Fruit fly (Drosophila melanogaster) whole organism, prepupa: ENCODE results near the gene Muc68E.

ENCODE experiments used
- Blimp-1 ChIP-seq: fragments of 200-800 bp; sonication (Bioruptor generic); optimal IDR thresholded peaks from 3 replicates; lab custom pipeline; 2017; ENCODE audit warnings: missing biosample characterization, missing genetic modification characterization, mild to moderate bottlenecking, moderate library complexity, missing genetic modification reagents
- CG10631 ChIP-seq: fragments of 200-800 bp; sonication (Bioruptor generic); optimal IDR thresholded peaks from 2 replicates; lab custom pipeline; 2016; ENCODE audit warnings: missing biosample characterization, missing genetic modification characterization
- CG11294 ChIP-seq: fragments of 200-800 bp; sonication (Bioruptor generic); IDR thresholded peaks from 2 replicates; pipeline ENCODE4 v1.3.6; 2022; ENCODE audit warnings: missing biosample characterization, missing genetic modification characterization
- CG11762 ChIP-seq: fragments of 200-800 bp; sonication (Bioruptor generic); optimal IDR thresholded peaks from 3 replicates; lab custom pipeline; 2016; ENCODE audit warnings: missing biosample characterization, missing genetic modification characterization; ENCODE audit not compliant: insufficient read depth
- CG15336 ChIP-seq: fragments of 200-800 bp; sonication (Bioruptor generic); IDR thresholded peaks from 2 replicates; pipeline ENCODE4 v1.3.6; 2022; ENCODE audit warnings: missing biosample characterization, missing genetic modification characterization
- CG16779 ChIP-seq: fragments of 200-800 bp; sonication (Bioruptor generic); optimal IDR thresholded peaks from 3 replicates; lab custom pipeline; 2017; ENCODE audit warnings: missing biosample characterization, mild to moderate bottlenecking, missing genetic modification characterization
- CG3032 ChIP-seq: fragments of 200-800 bp; optimal IDR thresholded peaks from 2 replicates; lab custom pipeline; 2019; ENCODE audit warnings: missing biosample characterization, mild to moderate bottlenecking, missing genetic modification characterization, moderate library complexity
- CG31627 ChIP-seq: fragments of 200-800 bp; sonication (Bioruptor generic); optimal IDR thresholded peaks from 3 replicates; lab custom pipeline; 2016; ENCODE audit warnings: missing biosample characterization, missing genetic modification characterization
- CG32006 ChIP-seq: fragments of 200-800 bp; sonication (Bioruptor generic); optimal IDR thresholded peaks from 3 replicates; lab custom pipeline; 2017; ENCODE audit warnings: missing biosample characterization, mild to moderate bottlenecking, missing genetic modification characterization
- CG34406 ChIP-seq: fragments of 200-800 bp; sonication (Bioruptor generic); optimal IDR thresholded peaks from 3 replicates; lab custom pipeline; 2016; ENCODE audit warnings: missing biosample characterization, missing genetic modification characterization
- CG3919 ChIP-seq: fragments of 200-800 bp; sonication (Bioruptor generic); optimal IDR thresholded peaks from 3 replicates; lab custom pipeline; 2016; ENCODE audit warnings: missing biosample characterization, missing genetic modification characterization
- CG4318 ChIP-seq: fragments of 200-800 bp; sonication (Bioruptor generic); optimal IDR thresholded peaks from 3 replicates; lab custom pipeline; 2017; ENCODE audit warnings: missing biosample characterization, mild to moderate bottlenecking, missing genetic modification characterization
- CG6276 ChIP-seq: fragments of 200-800 bp; sonication (Bioruptor generic); optimal IDR thresholded peaks from 2 replicates; lab custom pipeline; 2017; ENCODE audit warnings: missing biosample characterization, mild to moderate bottlenecking, missing genetic modification characterization
- CG6792 ChIP-seq: fragments of 200-800 bp; sonication (Bioruptor generic); optimal IDR thresholded peaks from 3 replicates; lab custom pipeline; 2016; ENCODE audit warnings: missing biosample characterization, missing genetic modification characterization
- CG6808 ChIP-seq: fragments of 200-800 bp; sonication (Bioruptor generic); optimal IDR thresholded peaks from 3 replicates; lab custom pipeline; 2017; ENCODE audit warnings: missing biosample characterization, missing genetic modification characterization, mild to moderate bottlenecking, moderate library complexity, missing genetic modification reagents
- CG6854 ChIP-seq: fragments of 200-800 bp; sonication (Bioruptor generic); optimal IDR thresholded peaks from 2 replicates; lab custom pipeline; 2017; ENCODE audit warnings: missing biosample characterization, mild to moderate bottlenecking, missing genetic modification characterization
- CG8632 ChIP-seq: fragments of 200-800 bp; sonication (Bioruptor generic); optimal IDR thresholded peaks from 3 replicates; lab custom pipeline; 2016; ENCODE audit warnings: missing biosample characterization, missing genetic modification characterization
- CG9139 ChIP-seq: fragments of 200-800 bp; sonication (Bioruptor generic); optimal IDR thresholded peaks from 3 replicates; lab custom pipeline; 2017; ENCODE audit warnings: missing biosample characterization, mild to moderate bottlenecking, missing genetic modification characterization
- Eip78C ChIP-seq: fragments of 200-800 bp; sonication (Bioruptor generic); peaks from one replicate; lab custom pipeline; 2016; ENCODE audit warnings: missing biosample characterization, missing genetic modification characterization
- Ets21C ChIP-seq: fragments of 200-800 bp; sonication (Bioruptor generic); optimal IDR thresholded peaks from 3 replicates; lab custom pipeline; 2016; ENCODE audit warnings: missing biosample characterization, missing genetic modification characterization
- Ets96B ChIP-seq: fragments of 200-800 bp; optimal IDR thresholded peaks from 2 replicates; lab custom pipeline; 2019; ENCODE audit warnings: missing biosample characterization, mild to moderate bottlenecking, missing genetic modification characterization, moderate library complexity
- Gug ChIP-seq: fragments of 200-800 bp; sonication (Bioruptor generic); IDR thresholded peaks from 2 replicates; pipeline ENCODE4 v1.3.6; 2022; ENCODE audit warnings: missing biosample characterization, missing genetic modification characterization
- Hr39 ChIP-seq: fragments of 200-800 bp; sonication (Bioruptor generic); optimal IDR thresholded peaks from 2 replicates; lab custom pipeline; 2016; ENCODE audit warnings: missing biosample characterization, missing genetic modification characterization
- Hr4 ChIP-seq: fragments of 200-800 bp; sonication (Bioruptor generic); optimal IDR thresholded peaks from 3 replicates; lab custom pipeline; 2016; ENCODE audit warnings: missing biosample characterization, missing genetic modification characterization
- Met ChIP-seq: fragments of 200-800 bp; sonication (Bioruptor generic); optimal IDR thresholded peaks from 3 replicates; lab custom pipeline; 2016; ENCODE audit warnings: missing biosample characterization, missing genetic modification characterization
- Smox ChIP-seq: fragments of 200-800 bp; sonication (Bioruptor generic); optimal IDR thresholded peaks from 3 replicates; lab custom pipeline; 2016; ENCODE audit warnings: missing biosample characterization, missing genetic modification characterization
- Sox102F ChIP-seq: fragments of 200-800 bp; sonication (Bioruptor generic); optimal IDR thresholded peaks from 2 replicates; lab custom pipeline; 2016; ENCODE audit warnings: missing biosample characterization, mild to moderate bottlenecking, missing genetic modification characterization
- Sox14 ChIP-seq: fragments of 200-800 bp; sonication (Bioruptor generic); optimal IDR thresholded peaks from 3 replicates; lab custom pipeline; 2016; ENCODE audit warnings: missing biosample characterization, missing genetic modification characterization
- achi ChIP-seq: fragments of 200-800 bp; sonication (Bioruptor generic); optimal IDR thresholded peaks from 3 replicates; lab custom pipeline; 2016; ENCODE audit warnings: missing biosample characterization, missing genetic modification characterization
- acj6 ChIP-seq: fragments of 200-800 bp; sonication (Bioruptor generic); optimal IDR thresholded peaks from 3 replicates; lab custom pipeline; 2016; ENCODE audit warnings: missing biosample characterization, missing genetic modification characterization
- dac ChIP-seq: fragments of 200-800 bp; sonication (Bioruptor generic); optimal IDR thresholded peaks from 2 replicates; lab custom pipeline; 2017; ENCODE audit warnings: missing biosample characterization, mild to moderate bottlenecking, missing genetic modification characterization
- dsx ChIP-seq: fragments of 200-800 bp; optimal IDR thresholded peaks from 3 replicates; lab custom pipeline; 2019; ENCODE audit warnings: missing biosample characterization, mild to moderate bottlenecking, missing genetic modification characterization, moderate library complexity; ENCODE audit not compliant: poor library complexity, severe bottlenecking
- eg ChIP-seq: fragments of 200-800 bp; sonication (Bioruptor generic); IDR thresholded peaks from 3 replicates; pipeline ENCODE4 v1.3.6; 2022; ENCODE audit warnings: missing biosample characterization, missing genetic modification characterization
- esn ChIP-seq: fragments of 200-800 bp; sonication (Bioruptor generic); optimal IDR thresholded peaks from 2 replicates; lab custom pipeline; 2016; ENCODE audit warnings: missing biosample characterization, mild to moderate bottlenecking, missing genetic modification characterization, moderate library complexity
- fd59A ChIP-seq: fragments of 200-800 bp; sonication (Bioruptor generic); optimal IDR thresholded peaks from 2 replicates; lab custom pipeline; 2017; ENCODE audit warnings: missing biosample characterization, mild to moderate bottlenecking, missing genetic modification characterization, missing genetic modification reagents
- fd85E ChIP-seq: fragments of 200-800 bp; sonication (Bioruptor generic); optimal IDR thresholded peaks from 3 replicates; lab custom pipeline; 2016; ENCODE audit warnings: missing biosample characterization, missing genetic modification characterization
- fkh ChIP-seq: fragments of 200-800 bp; sonication (Bioruptor generic); optimal IDR thresholded peaks from 3 replicates; lab custom pipeline; 2017; ENCODE audit warnings: missing biosample characterization, mild to moderate bottlenecking, missing genetic modification characterization, moderate library complexity
- net ChIP-seq: fragments of 200-800 bp; sonication (Bioruptor generic); optimal IDR thresholded peaks from 3 replicates; lab custom pipeline; 2016; ENCODE audit warnings: missing biosample characterization, missing genetic modification characterization
- salr ChIP-seq, 2 experiments: fragments of 200-800 bp; sonication (Bioruptor generic); optimal IDR thresholded peaks; 3 replicates each; lab custom pipeline; 2016 to 2018; ENCODE audit warnings: missing biosample characterization in 2 of 2, missing genetic modification characterization in 2 of 2, mild to moderate bottlenecking in 1 of 2
- spab ChIP-seq: fragments of 200-800 bp; sonication (Bioruptor generic); optimal IDR thresholded peaks from 2 replicates; lab custom pipeline; 2017; ENCODE audit warnings: missing biosample characterization, mild to moderate bottlenecking, missing genetic modification characterization, missing genetic modification reagents
- ss ChIP-seq, 2 experiments: fragments of 200-800 bp; sonication (Bioruptor generic); optimal IDR thresholded peaks; 2 replicates in 1 of 2; 3 replicates in 1 of 2; lab custom pipeline; 2017 to 2018; ENCODE audit warnings: mild to moderate bottlenecking in 2 of 2, missing biosample characterization in 2 of 2, missing genetic modification characterization in 2 of 2, moderate library complexity in 1 of 2
- svp ChIP-seq: fragments of 200-800 bp; sonication (Bioruptor generic); peaks from one replicate; lab custom pipeline; 2016; ENCODE audit warnings: missing biosample characterization, missing genetic modification characterization
- topi ChIP-seq: fragments of 200-800 bp; sonication (Bioruptor generic); optimal IDR thresholded peaks from 3 replicates; lab custom pipeline; 2016; ENCODE audit warnings: missing biosample characterization, missing genetic modification characterization
- vri ChIP-seq: fragments of 200-800 bp; sonication (Bioruptor generic); optimal IDR thresholded peaks from 3 replicates; lab custom pipeline; 2016; ENCODE audit warnings: missing biosample characterization, mild to moderate bottlenecking, missing genetic modification characterization

Muc68E gene

DNA sequence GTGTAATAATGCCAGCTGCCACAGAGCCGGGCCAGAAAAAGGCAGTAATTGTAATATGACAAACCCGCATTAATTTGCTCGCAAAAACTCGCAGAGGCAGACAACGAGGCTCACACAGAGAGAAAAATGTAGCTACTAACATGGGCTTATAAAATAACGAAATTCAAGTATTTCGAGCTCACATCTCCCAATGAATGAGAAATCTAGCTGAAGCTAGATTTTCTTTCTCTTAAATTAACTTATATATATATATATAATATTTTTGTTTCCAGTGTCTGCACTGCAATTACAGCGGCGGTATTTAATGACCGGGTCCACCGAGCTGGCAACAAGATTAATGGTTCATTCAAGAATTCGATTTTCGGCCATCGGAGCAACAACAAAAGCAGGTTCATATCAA is 43.4 kb upstream of the Muc68E start (continued):
- peak; percentile 49 for TF ChIP-seq CG6276 (GFP tag; lab: Kevin White, UChicago)
- peak; percentile 68 for TF ChIP-seq CG6854 (GFP tag; lab: Kevin White, UChicago)
- TF ChIP-seq acj6 (GFP tag; lab: Kevin White, UChicago), result peak; percentile 53
- TF ChIP-seq Blimp-1 (GFP tag; lab: Kevin White, UChicago), result peak; percentile 56
- TF ChIP-seq Smox (GFP tag; lab: Kevin White, UChicago), result peak; percentile 23
- peak; percentile 5 for TF ChIP-seq CG3032
- peak; percentile 56 for TF ChIP-seq vri
- TF ChIP-seq salr (GFP tag; optimal IDR thresholded peaks at IDR 0.05; lab: Kevin White, UChicago), result no peak
- peak; percentile 68 for TF ChIP-seq CG34406
- peak; percentile 64 for TF ChIP-seq Sox102F (GFP tag; lab: Kevin White, UChicago)
- no peak for TF ChIP-seq Ets21C

DNA sequence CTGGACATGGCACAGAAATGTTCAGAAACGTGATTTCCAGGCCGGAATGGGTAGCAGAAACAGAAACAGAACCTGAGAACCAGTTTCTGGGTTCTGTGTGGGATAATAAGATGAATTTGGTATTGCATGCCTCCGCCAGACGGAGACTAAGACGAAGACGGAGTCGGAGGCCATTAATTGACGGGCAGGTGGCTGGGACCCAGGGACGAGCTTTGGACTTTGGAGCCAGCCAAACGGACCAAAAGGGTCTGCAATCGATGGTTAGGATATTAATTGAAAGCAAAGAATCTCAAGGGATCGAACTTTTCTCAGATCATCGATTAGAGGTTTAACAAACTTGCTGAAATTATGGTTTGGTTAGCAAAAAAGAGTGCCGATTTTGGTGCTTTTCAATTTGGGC is 41.5 kb upstream of the Muc68E start:
- TF ChIP-seq CG10631 (GFP tag; lab: Kevin White, UChicago), result no peak
- no peak for TF ChIP-seq CG3919 (GFP tag; lab: Kevin White, UChicago)
- no peak for TF ChIP-seq Smox (GFP tag; lab: Kevin White, UChicago)
- peak; percentile 36 for TF ChIP-seq CG6854 (GFP tag; lab: Kevin White, UChicago)
- no peak for TF ChIP-seq esn (GFP tag; lab: Kevin White, UChicago)
- TF ChIP-seq CG9139 (GFP tag; lab: Kevin White, UChicago), result peak; percentile 57
- peak; percentile 50 for TF ChIP-seq CG6808
- peak; percentile 18 for TF ChIP-seq dsx (GFP tag; lab: Kevin White, UChicago)
- no peak for TF ChIP-seq dac
- no peak for TF ChIP-seq CG4318 (GFP tag; lab: Kevin White, UChicago)
- TF ChIP-seq CG11294 (GFP tag; lab: Robert Waterston, UW), result no peak
- TF ChIP-seq fd59A (GFP tag; lab: Kevin White, UChicago), result no peak
- peak; percentile 59 to 74 for TF ChIP-seq ss (GFP tag; optimal IDR thresholded peaks at IDR 0.05; lab: Kevin White, UChicago)
- TF ChIP-seq, all 60 proteins: peak for 5

DNA sequence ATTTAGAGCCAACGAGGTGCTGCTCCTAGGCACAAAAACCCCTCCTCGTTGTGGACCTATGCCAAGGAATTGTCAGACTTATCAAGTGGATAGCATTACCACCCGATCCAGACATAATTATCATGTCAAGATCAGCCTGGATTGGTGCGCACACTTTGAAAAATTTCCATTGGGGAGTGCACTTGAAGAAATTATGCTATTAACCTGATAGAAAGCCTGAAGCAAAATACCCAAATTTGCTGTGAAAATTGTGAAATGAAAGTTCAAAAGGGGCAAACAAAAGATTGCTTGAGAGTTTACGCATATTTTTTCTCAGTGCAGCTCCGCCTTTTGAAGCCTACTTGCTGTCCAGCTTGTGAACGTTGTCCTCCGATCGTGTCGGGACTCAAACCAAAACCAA is 40.9 kb upstream of the Muc68E start:
- peak; percentile 65 for TF ChIP-seq svp (GFP tag; lab: Kevin White, UChicago)
- TF ChIP-seq fkh (GFP tag; lab: Kevin White, UChicago), result no peak
- TF ChIP-seq CG6854 (GFP tag; lab: Kevin White, UChicago), result no peak
- no peak for TF ChIP-seq Blimp-1 (GFP tag; lab: Kevin White, UChicago)
- TF ChIP-seq fd85E, result no peak
- peak; percentile 59 for TF ChIP-seq CG10631 (GFP tag; lab: Kevin White, UChicago)
- TF ChIP-seq spab (GFP tag; lab: Kevin White, UChicago), result no peak
- peak in 1 of 2 experiments; percentile 27 for TF ChIP-seq salr (GFP tag; optimal IDR thresholded peaks at IDR 0.05; lab: Kevin White, UChicago)
- TF ChIP-seq esn (GFP tag; lab: Kevin White, UChicago), result peak; percentile 41
- 0 out of 3 replicates have a peak, but pooled peaks have one; percentile 15 for TF ChIP-seq eg (GFP tag; lab: Robert Waterston, UW)
- no peak for TF ChIP-seq Sox102F (GFP tag; lab: Kevin White, UChicago)
- no peak for TF ChIP-seq vri
- no peak for TF ChIP-seq CG4318 (GFP tag; lab: Kevin White, UChicago)
- peak; percentile 23 for TF ChIP-seq Hr4 (GFP tag; lab: Kevin White, UChicago)
- peak; percentile 7 for TF ChIP-seq Sox14
- no peak for TF ChIP-seq CG11762
- TF ChIP-seq acj6 (GFP tag; lab: Kevin White, UChicago), result no peak
- TF ChIP-seq CG8632 (GFP tag; lab: Kevin White, UChicago), result no peak
- no peak for TF ChIP-seq CG34406
- TF ChIP-seq CG6792, result peak; percentile 16
- peak; percentile 23 for TF ChIP-seq Met
- no peak for TF ChIP-seq CG31627 (GFP tag; lab: Kevin White, UChicago)
- peak; percentile 6 for TF ChIP-seq CG32006 (GFP tag; lab: Kevin White, UChicago)
- TF ChIP-seq Smox (GFP tag; lab: Kevin White, UChicago), result no peak
- TF ChIP-seq CG15336 (GFP tag; lab: Robert Waterston, UW), result no peak
- peak; percentile 84 for TF ChIP-seq Eip78C (GFP tag; lab: Kevin White, UChicago)
- no peak for TF ChIP-seq achi
- TF ChIP-seq topi (GFP tag; lab: Kevin White, UChicago), result no peak
- TF ChIP-seq CG16779 (tag; lab: Kevin White, UChicago), result no peak
- no peak for TF ChIP-seq Ets21C
- peak; percentile 4 for TF ChIP-seq Hr39
- TF ChIP-seq CG11294 (GFP tag; lab: Robert Waterston, UW), result no peak
- TF ChIP-seq dsx (GFP tag; lab: Kevin White, UChicago), result no peak
- no peak for TF ChIP-seq CG9139 (GFP tag; lab: Kevin White, UChicago)
- peak; percentile 53 for TF ChIP-seq CG3919 (GFP tag; lab: Kevin White, UChicago)
- TF ChIP-seq Gug (GFP tag; lab: Robert Waterston, UW), result no peak
- TF ChIP-seq Ets96B (tag; lab: Kevin White, UChicago), result peak; percentile 61
- TF ChIP-seq CG6276 (GFP tag; lab: Kevin White, UChicago), result no peak
- TF ChIP-seq net (GFP tag; lab: Kevin White, UChicago), result no peak
